Worm (Caenorhabditis elegans) whole organism, L1 larva: ENCODE data around the gene F44E2.6.

ENCODE experiments used
- C16A3.4 ChIP-seq: fragments of 150-350 bp; optimal IDR thresholded peaks from 2 replicates; lab custom pipeline; 2014; ENCODE audit warnings: missing biosample characterization, missing genetic modification characterization
- F16B12.6 ChIP-seq: fragments of 150-350 bp; optimal IDR thresholded peaks from 2 replicates; lab custom pipeline; 2014; ENCODE audit warnings: missing biosample characterization, missing genetic modification characterization
- aha-1 ChIP-seq: fragments of 150-350 bp; optimal IDR thresholded peaks from 2 replicates; lab custom pipeline; 2014; ENCODE audit warnings: missing biosample characterization, missing genetic modification characterization
- alr-1 ChIP-seq: fragments of 200-800 bp; sonication (Bioruptor generic); optimal IDR thresholded peaks from 2 replicates; lab custom pipeline; 2018; ENCODE audit warnings: borderline replicate concordance, mild to moderate bottlenecking, missing genetic modification characterization, missing compliant biosample characterization
- ama-1 ChIP-seq: fragments of 150-350 bp; optimal IDR thresholded peaks from 2 replicates; lab custom pipeline; 2014
- blmp-1 ChIP-seq: fragments of 150-350 bp; optimal IDR thresholded peaks from 2 replicates; lab custom pipeline; 2014; ENCODE audit warnings: missing biosample characterization, missing genetic modification characterization
- ceh-63 ChIP-seq: fragments of 200-800 bp; sonication (Bioruptor generic); optimal IDR thresholded peaks from 2 replicates; lab custom pipeline; 2018; ENCODE audit warnings: mild to moderate bottlenecking, missing genetic modification characterization, missing compliant biosample characterization
- ceh-8 ChIP-seq: fragments of 200-800 bp; sonication (Bioruptor generic); optimal IDR thresholded peaks from 2 replicates; lab custom pipeline; 2018; ENCODE audit warnings: mild to moderate bottlenecking, missing genetic modification characterization, moderate library complexity, missing compliant biosample characterization
- ceh-82 ChIP-seq, 3 experiments: fragments of 150-350 bp in 1 of 3; sonication (generic microtip) in 2 of 3; optimal IDR thresholded peaks; 2 replicates each; lab custom pipeline; 2014 to 2017; ENCODE audit warnings: missing biosample characterization in 3 of 3, missing genetic modification characterization in 3 of 3
- ceh-90 ChIP-seq: sonication (generic microtip); optimal IDR thresholded peaks from 2 replicates; lab custom pipeline; 2016; ENCODE audit warnings: missing genetic modification characterization, missing compliant biosample characterization
- dpl-1 ChIP-seq, 3 experiments: fragments of 150-350 bp in 2 of 3; sonication (generic microtip) in 1 of 3; optimal IDR thresholded peaks; 2 replicates each; lab custom pipeline; 2014 to 2017; ENCODE audit warnings: missing biosample characterization in 3 of 3, missing genetic modification characterization in 3 of 3, missing genetic modification reagents in 3 of 3
- dsc-1 ChIP-seq: sonication (generic microtip); optimal IDR thresholded peaks from 2 replicates; lab custom pipeline; 2016; ENCODE audit warnings: mild to moderate bottlenecking, missing genetic modification characterization, missing compliant biosample characterization
- efl-1 ChIP-seq, 4 experiments: fragments of 150-350 bp; optimal IDR thresholded peaks in 3 of 4; peaks in 1 of 4; 1 replicate in 1 of 4; 2 replicates in 3 of 4; lab custom pipeline; 2014; ENCODE audit warnings: missing biosample characterization in 2 of 4, missing genetic modification characterization in 2 of 4, missing genetic modification reagents in 2 of 4
- efl-3 ChIP-seq: fragments of 200-800 bp; sonication (Bioruptor generic); optimal IDR thresholded peaks from 2 replicates; lab custom pipeline; 2018; ENCODE audit warnings: mild to moderate bottlenecking, missing genetic modification characterization, missing compliant biosample characterization
- egl-13 ChIP-seq: sonication (generic microtip); optimal IDR thresholded peaks from 2 replicates; lab custom pipeline; 2016; ENCODE audit warnings: missing genotype, missing genetic modification reagents, missing genetic modification characterization, missing compliant biosample characterization
- elt-2 ChIP-seq: sonication (generic microtip); optimal IDR thresholded peaks from 2 replicates; lab custom pipeline; 2016; ENCODE audit warnings: missing genetic modification characterization, mild to moderate bottlenecking, inconsistent platforms, missing compliant biosample characterization, missing genetic modification reagents
- elt-3 ChIP-seq, 6 experiments: fragments of 150-350 bp in 1 of 6; sonication (generic microtip); optimal IDR thresholded peaks; 2 replicates each; lab custom pipeline; 2017 to 2018; ENCODE audit warnings: missing biosample characterization in 6 of 6, missing genetic modification characterization in 6 of 6, inconsistent platforms in 1 of 6
- fkh-8 ChIP-seq: sonication (generic microtip); optimal IDR thresholded peaks from 2 replicates; lab custom pipeline; 2016; ENCODE audit warnings: mild to moderate bottlenecking, missing genetic modification characterization, missing compliant biosample characterization
- grh-1 ChIP-seq: fragments of 200-800 bp; sonication (Bioruptor generic); IDR thresholded peaks from 2 replicates; pipeline ENCODE4 v1.3.6; 2022; ENCODE audit warnings: missing genetic modification reagents, missing genetic modification characterization, missing compliant biosample characterization
- hpl-2 ChIP-seq: fragments of 150-350 bp; optimal IDR thresholded peaks from 2 replicates; lab custom pipeline; 2014; ENCODE audit warnings: missing biosample characterization, missing genetic modification reagents, missing genetic modification characterization
- irx-1 ChIP-seq: sonication (generic microtip); optimal IDR thresholded peaks from 2 replicates; lab custom pipeline; 2016; ENCODE audit warnings: missing genetic modification characterization, missing compliant biosample characterization
- isw-1 ChIP-seq: fragments of 200-800 bp; sonication (Bioruptor generic); IDR thresholded peaks from 2 replicates; pipeline ENCODE4 v1.3.6; 2022; ENCODE audit warnings: missing genetic modification characterization, missing compliant biosample characterization
- jun-1 ChIP-seq: fragments of 150-350 bp; optimal IDR thresholded peaks from 2 replicates; lab custom pipeline; 2014; ENCODE audit warnings: missing biosample characterization, missing genetic modification reagents, missing genetic modification characterization
- lin-13 ChIP-seq: fragments of 150-350 bp; optimal IDR thresholded peaks from 2 replicates; lab custom pipeline; 2014; ENCODE audit warnings: missing biosample characterization, missing genetic modification reagents, missing genetic modification characterization
- lin-14 ChIP-seq: fragments of 200-800 bp; sonication (Bioruptor generic); optimal IDR thresholded peaks from 2 replicates; lab custom pipeline; 2018; ENCODE audit warnings: mild to moderate bottlenecking, missing genetic modification characterization, moderate library complexity, missing compliant biosample characterization
- lin-35 ChIP-seq, 2 experiments: fragments of 150-350 bp; optimal IDR thresholded peaks; 2 replicates each; lab custom pipeline; 2014; ENCODE audit warnings: missing biosample characterization in 2 of 2, missing genetic modification characterization in 2 of 2, missing genetic modification reagents in 2 of 2
- lin-39 ChIP-seq: fragments of 150-350 bp; optimal IDR thresholded peaks from 2 replicates; lab custom pipeline; 2014; ENCODE audit warnings: missing biosample characterization, missing genetic modification reagents, missing genetic modification characterization
- lsy-2 ChIP-seq, 2 experiments: fragments of 150-350 bp; optimal IDR thresholded peaks; 2 replicates each; lab custom pipeline; 2014; ENCODE audit warnings: missing biosample characterization in 2 of 2, missing genetic modification characterization in 2 of 2
- mab-9 ChIP-seq: fragments of 200-800 bp; sonication (Bioruptor generic); IDR thresholded peaks from 2 replicates; pipeline ENCODE4 v1.3.6; 2022; ENCODE audit warnings: missing genetic modification reagents, missing genetic modification characterization, missing compliant biosample characterization
- mdl-1 ChIP-seq, 2 experiments: fragments of 150-350 bp; optimal IDR thresholded peaks; 2 replicates each; lab custom pipeline; 2014 to 2017; ENCODE audit warnings: missing biosample characterization in 2 of 2, missing genetic modification characterization in 2 of 2, inconsistent platforms in 1 of 2
- nhr-20 ChIP-seq: sonication (generic microtip); optimal IDR thresholded peaks from 2 replicates; lab custom pipeline; 2016; ENCODE audit warnings: mild to moderate bottlenecking, missing genetic modification characterization, missing compliant biosample characterization
- nhr-71 ChIP-seq: sonication (generic microtip); optimal IDR thresholded peaks from 2 replicates; lab custom pipeline; 2016; ENCODE audit warnings: mild to moderate bottlenecking, missing genetic modification characterization, moderate library complexity, missing compliant biosample characterization
- nhr-77 ChIP-seq: fragments of 150-350 bp; optimal IDR thresholded peaks from 2 replicates; lab custom pipeline; 2014; ENCODE audit warnings: missing biosample characterization, missing genetic modification characterization
- nhr-84 ChIP-seq: sonication (generic microtip); optimal IDR thresholded peaks from 2 replicates; lab custom pipeline; 2017; ENCODE audit warnings: missing biosample characterization, missing genetic modification characterization
- nhr-85 ChIP-seq: sonication (generic microtip); peaks from one replicate; lab custom pipeline; 2016; ENCODE audit warnings: missing genetic modification characterization, inconsistent platforms, missing compliant biosample characterization
- nhr-90 ChIP-seq: sonication (generic microtip); optimal IDR thresholded peaks from 2 replicates; lab custom pipeline; 2016; ENCODE audit warnings: mild to moderate bottlenecking, missing genetic modification characterization, missing compliant biosample characterization; ENCODE audit not compliant: poor library complexity
- pag-3 ChIP-seq: sonication (generic microtip); optimal IDR thresholded peaks from 2 replicates; lab custom pipeline; 2017; ENCODE audit warnings: missing genetic modification characterization, mild to moderate bottlenecking, missing compliant biosample characterization, antibody characterized with exemption, borderline replicate concordance; ENCODE audit not compliant: insufficient read depth
- pax-3 ChIP-seq: fragments of 200-800 bp; sonication (Bioruptor generic); optimal IDR thresholded peaks from 2 replicates; lab custom pipeline; 2018; ENCODE audit warnings: mild to moderate bottlenecking, missing genetic modification characterization, moderate library complexity, missing compliant biosample characterization
- rnt-1 ChIP-seq: sonication (generic microtip); optimal IDR thresholded peaks from 2 replicates; lab custom pipeline; 2016; ENCODE audit warnings: mild to moderate bottlenecking, missing genetic modification characterization, moderate library complexity, missing compliant biosample characterization
- skn-1 ChIP-seq: fragments of 150-350 bp; optimal IDR thresholded peaks from 2 replicates; lab custom pipeline; 2014; ENCODE audit warnings: missing biosample characterization, missing genetic modification characterization
- snpc-4 ChIP-seq: fragments of 150-350 bp; optimal IDR thresholded peaks from 2 replicates; lab custom pipeline; 2014; ENCODE audit warnings: missing biosample characterization, missing genetic modification characterization
- sox-4 ChIP-seq: sonication (generic microtip); optimal IDR thresholded peaks from 2 replicates; lab custom pipeline; 2016; ENCODE audit warnings: missing genetic modification characterization, missing compliant biosample characterization
- swsn-7 ChIP-seq: sonication (generic microtip); optimal IDR thresholded peaks from 2 replicates; lab custom pipeline; 2016; ENCODE audit warnings: missing genetic modification characterization, missing compliant biosample characterization
- tbx-2 ChIP-seq: sonication (generic microtip); optimal IDR thresholded peaks from 2 replicates; lab custom pipeline; 2016; ENCODE audit warnings: missing genetic modification characterization, missing compliant biosample characterization
- tlp-1 ChIP-seq: fragments of 150-350 bp; optimal IDR thresholded peaks from 2 replicates; lab custom pipeline; 2014; ENCODE audit warnings: missing biosample characterization, missing genetic modification characterization
- unc-130 ChIP-seq: fragments of 150-350 bp; optimal IDR thresholded peaks from 2 replicates; lab custom pipeline; 2017; ENCODE audit warnings: missing biosample characterization, missing genetic modification characterization, inconsistent platforms
- unc-62 ChIP-seq: fragments of 150-350 bp; optimal IDR thresholded peaks from 2 replicates; lab custom pipeline; 2014; ENCODE audit warnings: missing biosample characterization, missing genetic modification reagents, missing genetic modification characterization
- vab-15 ChIP-seq: sonication (generic microtip); optimal IDR thresholded peaks from 2 replicates; lab custom pipeline; 2017; ENCODE audit warnings: missing genotype, mild to moderate bottlenecking, missing genetic modification characterization, missing compliant biosample characterization
- xbp-1 ChIP-seq: sonication (generic microtip); optimal IDR thresholded peaks from 2 replicates; lab custom pipeline; 2016; ENCODE audit warnings: missing genetic modification characterization, missing compliant biosample characterization
- zag-1 ChIP-seq: fragments of 150-350 bp; optimal IDR thresholded peaks from 2 replicates; lab custom pipeline; 2014; ENCODE audit warnings: missing biosample characterization, missing genetic modification characterization
- ztf-4 ChIP-seq: fragments of 150-350 bp; optimal IDR thresholded peaks from 2 replicates; lab custom pipeline; 2014; ENCODE audit warnings: missing biosample characterization, missing genetic modification characterization

The F44E2.6 gene

ce11 chrIII:8866983-8867842, 22.2 kb upstream of the F44E2.6 start:
- TF ChIP-seq egl-13 (tag; lab: Kevin White, UChicago) (no peak), ceh-63 (GFP tag; lab: Kevin White, UChicago) (no peak), ceh-90 (tag; lab: Kevin White, UChicago) (no peak), pag-3 (tag; lab: Kevin White, UChicago) (no peak), ztf-4 (no peak), dpl-1 (GFP tag; optimal IDR thresholded peaks at IDR 0.05; lab: Kevin White, UChicago) (no peak), nhr-77 (tag; lab: Kevin White, UChicago) (no peak), efl-3 (GFP tag; lab: Kevin White, UChicago) (no peak), dsc-1 (tag; lab: Kevin White, UChicago) (no peak), hpl-2 (GFP tag; lab: Kevin White, UChicago) (no peak), skn-1 (tag; lab: Kevin White, UChicago) (peak; percentile 8), C16A3.4 (tag; lab: Kevin White, UChicago) (peak; percentile 4), nhr-85 (tag; lab: Kevin White, UChicago) (peak; percentile 81), nhr-71 (tag; lab: Kevin White, UChicago) (peak; percentile 16), xbp-1 (tag; lab: Kevin White, UChicago) (peak; percentile 10), ceh-8 (GFP tag; lab: Kevin White, UChicago) (no peak), aha-1 (tag; lab: Kevin White, UChicago) (no peak), snpc-4 (tag; lab: Kevin White, UChicago) (no peak), pax-3 (tag; lab: Kevin White, UChicago) (no peak), fkh-8 (no peak), F16B12.6 (no peak), tbx-2 (tag; lab: Kevin White, UChicago) (no peak), blmp-1 (peak; percentile 91), elt-3 (tag; optimal IDR thresholded peaks at IDR 0.05; lab: Kevin White, UChicago) (peak in 1 of 6 experiments; percentile 75), alr-1 (no peak), ama-1 (lab: Kevin White, UChicago) (peak; percentile 80), lin-13 (GFP tag; lab: Kevin White, UChicago) (no peak), ceh-82 (tag; optimal IDR thresholded peaks at IDR 0.05; lab: Kevin White, UChicago) (no peak), nhr-84 (tag; lab: Kevin White, UChicago) (no peak), lin-35 (GFP tag; optimal IDR thresholded peaks at IDR 0.05; lab: Kevin White, UChicago) (peak in 1 of 2 experiments; percentile 61), mab-9 (GFP tag; lab: Robert Waterston, UW) (no peak), grh-1 (GFP tag; lab: Robert Waterston, UW) (no peak), sox-4 (tag; lab: Kevin White, UChicago) (no peak), jun-1 (tag; lab: Kevin White, UChicago) (peak; percentile 10), nhr-20 (tag; lab: Kevin White, UChicago) (peak; percentile 62), irx-1 (no peak), lin-39 (no peak), rnt-1 (tag; lab: Kevin White, UChicago) (peak; percentile 44), elt-2 (tag; lab: Kevin White, UChicago) (no peak), efl-1 (optimal IDR thresholded peaks at IDR 0.05; lab: Kevin White, UChicago) (no peak), efl-1 (GFP tag; optimal IDR thresholded peaks at IDR 0.05 in 1 of 2; lab: Kevin White, UChicago) (peak in 1 of 2 experiments; percentile 73), lsy-2 (tag; optimal IDR thresholded peaks at IDR 0.05; lab: Kevin White, UChicago) (peak; percentile 6 to 13), swsn-7 (tag; lab: Kevin White, UChicago) (no peak), unc-62 (GFP tag; lab: Kevin White, UChicago) (no peak), isw-1 (GFP tag; lab: Robert Waterston, UW) (no peak), unc-130 (peak; percentile 2), zag-1 (tag; lab: Kevin White, UChicago) (no peak), vab-15 (peak; percentile 5), nhr-90 (tag; lab: Kevin White, UChicago) (no peak), tlp-1 (tag; lab: Kevin White, UChicago) (no peak), lin-14 (peak; percentile 49), mdl-1 (tag; optimal IDR thresholded peaks at IDR 0.05; lab: Kevin White, UChicago) (peak in 1 of 2 experiments; percentile 45)
